Fruit fly (Drosophila melanogaster): Measurements from ENCODE around the gene CG7059.

The CG7059 gene

dm6 chr3R:22367126-22368076 lies 22.2 kb upstream of the CG7059 start, which contains the start of the genes Polr3F and PyK (continued):
- TF ChIP-seq crp (GFP tag; optimal IDR thresholded peaks at IDR 0.05) (peak in 1 of 2 experiments; percentile 65), Sox100B (GFP tag; optimal IDR thresholded peaks at IDR 0.05) (peak; percentile 11), CHES-1-like (GFP tag; optimal IDR thresholded peaks at IDR 0.05) (peak; percentile 44), grau (tag; optimal IDR thresholded peaks at IDR 0.05) (peak; percentile 51), CG2889 (GFP tag; IDR thresholded peaks at IDR 0.05) (no peak), Camta (GFP tag; optimal IDR thresholded peaks at IDR 0.05) (peak; percentile 46), CG13296 (GFP tag; optimal IDR thresholded peaks at IDR 0.05) (peak; percentile 4), nerfin-1 (tag; optimal IDR thresholded peaks at IDR 0.05) (no peak), CG34376 (GFP tag; optimal IDR thresholded peaks at IDR 0.05) (no peak), CG31224 (GFP tag; IDR thresholded peaks at IDR 0.05) (no peak), btn (GFP tag; optimal IDR thresholded peaks at IDR 0.05) (no peak), Scr (GFP tag; IDR thresholded peaks at IDR 0.05; ENCODE audit: partially characterized antibody) (peak; percentile 7; the same call in 1 of the 2 replicates), zf30C (GFP tag; optimal IDR thresholded peaks at IDR 0.05) (no peak), CG7357 (GFP tag; IDR thresholded peaks at IDR 0.05) (no peak), gcm2 (GFP tag; optimal IDR thresholded peaks at IDR 0.05) (no peak), CG14710 (tag; optimal IDR thresholded peaks at IDR 0.05) (peak; percentile 93), toy (GFP tag; IDR thresholded peaks at IDR 0.05) (no peak), CG13624 (GFP tag; optimal IDR thresholded peaks at IDR 0.05) (no peak), Blimp-1 (GFP tag; optimal IDR thresholded peaks at IDR 0.05) (peak; percentile 52), zen (tag; optimal IDR thresholded peaks at IDR 0.05) (peak; percentile 28), CG10654 (GFP tag; optimal IDR thresholded peaks at IDR 0.05) (peak; percentile 5), Med (GFP tag) (peak; percentile 60), gro (GFP tag; optimal IDR thresholded peaks at IDR 0.05) (no peak), CG12104 (GFP tag; optimal IDR thresholded peaks at IDR 0.05) (peak; percentile 29), emc (GFP tag; optimal IDR thresholded peaks at IDR 0.05) (no peak), CG3726 (GFP tag; IDR thresholded peaks at IDR 0.05) (no peak), ac (GFP tag; optimal IDR thresholded peaks at IDR 0.05) (no peak), Six4 (GFP tag; optimal IDR thresholded peaks at IDR 0.05) (no peak), CG17829 (tag; optimal IDR thresholded peaks at IDR 0.05) (peak; percentile 26), Xbp1 (GFP tag; optimal IDR thresholded peaks at IDR 0.05) (peak; percentile 30)

- no peak for TF ChIP-seq CG3407 (GFP tag; optimal IDR thresholded peaks at IDR 0.05)
- no peak for TF ChIP-seq aop (GFP tag; IDR thresholded peaks at IDR 0.05)
- no peak for TF ChIP-seq CG15269 (tag; optimal IDR thresholded peaks at IDR 0.05)
- TF ChIP-seq HmgD (GFP tag; optimal IDR thresholded peaks at IDR 0.05): no peak
- no peak for TF ChIP-seq sima (GFP tag; optimal IDR thresholded peaks at IDR 0.05)
- TF ChIP-seq Pdp1 (GFP tag; optimal IDR thresholded peaks at IDR 0.05): peak in 1 of 2 experiments; percentile 96
- TF ChIP-seq CG10959 (GFP tag; IDR thresholded peaks at IDR 0.05): no peak
- no peak for TF ChIP-seq dmrt99B (tag; optimal IDR thresholded peaks at IDR 0.05)
- TF ChIP-seq CG11560 (tag; IDR thresholded peaks at IDR 0.05): no peak
- TF ChIP-seq nom (GFP tag; optimal IDR thresholded peaks at IDR 0.05): peak; percentile 16
- peak; percentile 42 for TF ChIP-seq grn (GFP tag; optimal IDR thresholded peaks at IDR 0.05)
- no peak for TF ChIP-seq CG7786 (GFP tag; optimal IDR thresholded peaks at IDR 0.05)
- TF ChIP-seq phol (tag; optimal IDR thresholded peaks at IDR 0.05): no peak
- TF ChIP-seq HLH54F (GFP tag; optimal IDR thresholded peaks at IDR 0.05): no peak
- no peak for TF ChIP-seq Bdp1 (GFP tag; optimal IDR thresholded peaks at IDR 0.05)
- peak; percentile 66; the same call in 1 of the 3 replicates for TF ChIP-seq hb (GFP tag; IDR thresholded peaks at IDR 0.05; ENCODE audit: partially characterized antibody)
- peak; percentile 9 for TF ChIP-seq Nf-YC (tag; optimal IDR thresholded peaks at IDR 0.05)
- no peak for TF ChIP-seq CG8359 (GFP tag; optimal IDR thresholded peaks at IDR 0.05; ENCODE audit: borderline replicate concordance)
These were observed 21.4 kb upstream of the CG7059 start for dm6 chr3R:22368077-22368776.
